Worm (Caenorhabditis elegans) whole organism, L1 larva: ENCODE data around the gene F53B2.5.
"Not testable (repeated sequence)": the region's sequence is repeated elsewhere in the genome, so short reads cannot be mapped to it uniquely, and the experiment has no call there.

Experiments
- C16A3.4 ChIP-seq: fragments of 150-350 bp; optimal IDR thresholded peaks from 2 replicates; lab custom pipeline; 2014; ENCODE audit warnings: missing biosample characterization, missing genetic modification characterization
- C34B4.2 ChIP-seq: sonication (generic microtip); optimal IDR thresholded peaks from 2 replicates; lab custom pipeline; 2017; ENCODE audit warnings: mild to moderate bottlenecking, missing genetic modification characterization, missing compliant biosample characterization
- ama-1 ChIP-seq: fragments of 150-350 bp; optimal IDR thresholded peaks from 2 replicates; lab custom pipeline; 2014
- ceh-90 ChIP-seq: sonication (generic microtip); optimal IDR thresholded peaks from 2 replicates; lab custom pipeline; 2016; ENCODE audit warnings: missing genetic modification characterization, missing compliant biosample characterization
- ces-1 ChIP-seq: fragments of 150-350 bp; optimal IDR thresholded peaks from 2 replicates; lab custom pipeline; 2014; ENCODE audit warnings: missing biosample characterization, missing genetic modification reagents, missing genetic modification characterization
- dpl-1 ChIP-seq, 3 experiments: fragments of 150-350 bp in 2 of 3; sonication (generic microtip) in 1 of 3; optimal IDR thresholded peaks; 2 replicates each; lab custom pipeline; 2014 to 2017; ENCODE audit warnings: missing biosample characterization in 3 of 3, missing genetic modification characterization in 3 of 3, missing genetic modification reagents in 3 of 3
- egl-13 ChIP-seq: sonication (generic microtip); optimal IDR thresholded peaks from 2 replicates; lab custom pipeline; 2016; ENCODE audit warnings: missing genotype, missing genetic modification reagents, missing genetic modification characterization, missing compliant biosample characterization
- egl-27 ChIP-seq, 2 experiments: fragments of 150-350 bp in 1 of 2; sonication (generic microtip); optimal IDR thresholded peaks; 3 replicates each; lab custom pipeline; 2017 to 2018; ENCODE audit warnings: missing biosample characterization in 2 of 2, missing genetic modification characterization in 2 of 2, missing genetic modification reagents in 2 of 2
- fkh-10 ChIP-seq: sonication (generic microtip); optimal IDR thresholded peaks from 2 replicates; lab custom pipeline; 2017; ENCODE audit warnings: missing biosample characterization, missing genetic modification reagents, missing genetic modification characterization
- fkh-4 ChIP-seq: sonication (generic microtip); optimal IDR thresholded peaks from 2 replicates; lab custom pipeline; 2016; ENCODE audit warnings: missing compliant biosample characterization, missing genetic modification characterization, borderline replicate concordance
- fkh-8 ChIP-seq: sonication (generic microtip); optimal IDR thresholded peaks from 2 replicates; lab custom pipeline; 2016; ENCODE audit warnings: mild to moderate bottlenecking, missing genetic modification characterization, missing compliant biosample characterization
- grh-1 ChIP-seq: fragments of 200-800 bp; sonication (Bioruptor generic); IDR thresholded peaks from 2 replicates; pipeline ENCODE4 v1.3.6; 2022; ENCODE audit warnings: missing genetic modification reagents, missing genetic modification characterization, missing compliant biosample characterization
- hlh-4 ChIP-seq: sonication (generic microtip); optimal IDR thresholded peaks from 2 replicates; lab custom pipeline; 2016; ENCODE audit warnings: mild to moderate bottlenecking, missing genetic modification characterization, missing compliant biosample characterization
- hpl-2 ChIP-seq: fragments of 150-350 bp; optimal IDR thresholded peaks from 2 replicates; lab custom pipeline; 2014; ENCODE audit warnings: missing biosample characterization, missing genetic modification reagents, missing genetic modification characterization
- lin-14 ChIP-seq: fragments of 200-800 bp; sonication (Bioruptor generic); optimal IDR thresholded peaks from 2 replicates; lab custom pipeline; 2018; ENCODE audit warnings: mild to moderate bottlenecking, missing genetic modification characterization, moderate library complexity, missing compliant biosample characterization
- lin-35 ChIP-seq, 2 experiments: fragments of 150-350 bp; optimal IDR thresholded peaks; 2 replicates each; lab custom pipeline; 2014; ENCODE audit warnings: missing biosample characterization in 2 of 2, missing genetic modification characterization in 2 of 2, missing genetic modification reagents in 2 of 2
- lin-39 ChIP-seq: fragments of 150-350 bp; optimal IDR thresholded peaks from 2 replicates; lab custom pipeline; 2014; ENCODE audit warnings: missing biosample characterization, missing genetic modification reagents, missing genetic modification characterization
- lir-3 ChIP-seq: sonication (generic microtip); optimal IDR thresholded peaks from 2 replicates; lab custom pipeline; 2016; ENCODE audit warnings: mild to moderate bottlenecking, missing genetic modification characterization, moderate library complexity, missing compliant biosample characterization; ENCODE audit not compliant: poor library complexity
- mdl-1 ChIP-seq, 2 experiments: fragments of 150-350 bp; optimal IDR thresholded peaks; 2 replicates each; lab custom pipeline; 2014 to 2017; ENCODE audit warnings: missing biosample characterization in 2 of 2, missing genetic modification characterization in 2 of 2, inconsistent platforms in 1 of 2
- mep-1 ChIP-seq: fragments of 150-350 bp; optimal IDR thresholded peaks from 2 replicates; lab custom pipeline; 2014; ENCODE audit warnings: missing biosample characterization, missing genetic modification characterization
- nhr-237 ChIP-seq: fragments of 150-350 bp; optimal IDR thresholded peaks from 2 replicates; lab custom pipeline; 2014; ENCODE audit warnings: missing biosample characterization, missing genetic modification characterization
- nhr-28 ChIP-seq: fragments of 150-350 bp; optimal IDR thresholded peaks from 2 replicates; lab custom pipeline; 2014; ENCODE audit warnings: missing biosample characterization, missing genetic modification characterization
- nhr-47 ChIP-seq: sonication (generic microtip); optimal IDR thresholded peaks from 2 replicates; lab custom pipeline; 2016; ENCODE audit warnings: mild to moderate bottlenecking, missing genetic modification characterization, moderate library complexity, missing compliant biosample characterization
- nhr-71 ChIP-seq: sonication (generic microtip); optimal IDR thresholded peaks from 2 replicates; lab custom pipeline; 2016; ENCODE audit warnings: mild to moderate bottlenecking, missing genetic modification characterization, moderate library complexity, missing compliant biosample characterization
- nhr-76 ChIP-seq: sonication (generic microtip); optimal IDR thresholded peaks from 2 replicates; lab custom pipeline; 2017; ENCODE audit warnings: missing biosample characterization, missing genetic modification characterization
- nhr-84 ChIP-seq: sonication (generic microtip); optimal IDR thresholded peaks from 2 replicates; lab custom pipeline; 2017; ENCODE audit warnings: missing biosample characterization, missing genetic modification characterization
- nhr-85 ChIP-seq: sonication (generic microtip); peaks from one replicate; lab custom pipeline; 2016; ENCODE audit warnings: missing genetic modification characterization, inconsistent platforms, missing compliant biosample characterization
- nhr-90 ChIP-seq: sonication (generic microtip); optimal IDR thresholded peaks from 2 replicates; lab custom pipeline; 2016; ENCODE audit warnings: mild to moderate bottlenecking, missing genetic modification characterization, missing compliant biosample characterization; ENCODE audit not compliant: poor library complexity
- snpc-4 ChIP-seq: fragments of 150-350 bp; optimal IDR thresholded peaks from 2 replicates; lab custom pipeline; 2014; ENCODE audit warnings: missing biosample characterization, missing genetic modification characterization
- snu-23 ChIP-seq: sonication (generic microtip); optimal IDR thresholded peaks from 2 replicates; lab custom pipeline; 2016; ENCODE audit warnings: missing genetic modification characterization, missing compliant biosample characterization
- sox-4 ChIP-seq: sonication (generic microtip); optimal IDR thresholded peaks from 2 replicates; lab custom pipeline; 2016; ENCODE audit warnings: missing genetic modification characterization, missing compliant biosample characterization
- sptf-1 ChIP-seq: fragments of 150-350 bp; optimal IDR thresholded peaks from 2 replicates; lab custom pipeline; 2014; ENCODE audit warnings: missing biosample characterization, missing genetic modification characterization
- sup-37 ChIP-seq: fragments of 200-800 bp; sonication (Bioruptor generic); optimal IDR thresholded peaks from 2 replicates; lab custom pipeline; 2018; ENCODE audit warnings: mild to moderate bottlenecking, missing genetic modification characterization, missing compliant biosample characterization
- swsn-7 ChIP-seq: sonication (generic microtip); optimal IDR thresholded peaks from 2 replicates; lab custom pipeline; 2016; ENCODE audit warnings: missing genetic modification characterization, missing compliant biosample characterization
- tbx-2 ChIP-seq: sonication (generic microtip); optimal IDR thresholded peaks from 2 replicates; lab custom pipeline; 2016; ENCODE audit warnings: missing genetic modification characterization, missing compliant biosample characterization
- tlp-1 ChIP-seq: fragments of 150-350 bp; optimal IDR thresholded peaks from 2 replicates; lab custom pipeline; 2014; ENCODE audit warnings: missing biosample characterization, missing genetic modification characterization
- unc-130 ChIP-seq: fragments of 150-350 bp; optimal IDR thresholded peaks from 2 replicates; lab custom pipeline; 2017; ENCODE audit warnings: missing biosample characterization, missing genetic modification characterization, inconsistent platforms
- unc-30 ChIP-seq: sonication (generic microtip); optimal IDR thresholded peaks from 2 replicates; lab custom pipeline; 2017; ENCODE audit warnings: missing biosample characterization, missing genetic modification characterization
- unc-62 ChIP-seq: fragments of 150-350 bp; optimal IDR thresholded peaks from 2 replicates; lab custom pipeline; 2014; ENCODE audit warnings: missing biosample characterization, missing genetic modification reagents, missing genetic modification characterization
- ztf-4 ChIP-seq: fragments of 150-350 bp; optimal IDR thresholded peaks from 2 replicates; lab custom pipeline; 2014; ENCODE audit warnings: missing biosample characterization, missing genetic modification characterization

The F53B2.5 gene

DNA sequence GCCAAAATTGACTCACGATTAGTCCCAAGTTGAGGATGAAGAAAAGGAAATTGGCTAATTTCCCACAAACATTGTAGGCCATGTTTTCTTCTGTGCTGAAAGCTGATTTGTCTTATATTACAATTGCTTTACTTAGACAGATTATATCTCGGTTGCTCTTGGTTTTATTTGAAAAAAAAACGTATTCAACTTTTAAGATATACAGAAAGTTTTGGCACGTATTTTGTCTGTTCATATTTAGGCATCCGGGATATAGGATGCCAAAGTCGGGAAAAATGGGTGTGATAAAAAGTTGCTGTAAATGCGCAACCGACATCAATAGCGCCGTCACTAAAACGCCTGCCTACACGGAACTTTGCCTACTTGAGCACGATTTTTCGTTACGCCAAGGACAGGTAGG is 10.8 kb downstream of the F53B2.5 start, which contains the start of gene tsp-4:
Gene tsp-4 (minus strand): TSS at position 101 of the 400 bp plus-strand sequence.
- no peak for TF ChIP-seq fkh-4
- TF ChIP-seq snpc-4 = no peak
- no peak for TF ChIP-seq lir-3
- TF ChIP-seq mep-1 (tag; lab: Kevin White, UChicago) = no peak
- no peak for TF ChIP-seq ztf-4 (tag; lab: Kevin White, UChicago)
- TF ChIP-seq ceh-90 (tag; lab: Kevin White, UChicago) = no peak
- TF ChIP-seq lin-35 (GFP tag; optimal IDR thresholded peaks at IDR 0.05; lab: Kevin White, UChicago) = no peak
- no peak for TF ChIP-seq lin-39
- no peak for TF ChIP-seq nhr-85
- TF ChIP-seq ama-1 (lab: Kevin White, UChicago) = no peak
- TF ChIP-seq tbx-2 (tag; lab: Kevin White, UChicago) = no peak
- TF ChIP-seq ces-1 (GFP tag; lab: Kevin White, UChicago) = no peak
- TF ChIP-seq nhr-28 = no peak
- no peak for TF ChIP-seq sox-4 (tag; lab: Kevin White, UChicago)
- no peak for TF ChIP-seq nhr-76 (tag; lab: Kevin White, UChicago)
- no peak for TF ChIP-seq nhr-84 (tag; lab: Kevin White, UChicago)
- no peak for TF ChIP-seq grh-1
- TF ChIP-seq unc-62 (GFP tag; lab: Kevin White, UChicago) = no peak

DNA sequence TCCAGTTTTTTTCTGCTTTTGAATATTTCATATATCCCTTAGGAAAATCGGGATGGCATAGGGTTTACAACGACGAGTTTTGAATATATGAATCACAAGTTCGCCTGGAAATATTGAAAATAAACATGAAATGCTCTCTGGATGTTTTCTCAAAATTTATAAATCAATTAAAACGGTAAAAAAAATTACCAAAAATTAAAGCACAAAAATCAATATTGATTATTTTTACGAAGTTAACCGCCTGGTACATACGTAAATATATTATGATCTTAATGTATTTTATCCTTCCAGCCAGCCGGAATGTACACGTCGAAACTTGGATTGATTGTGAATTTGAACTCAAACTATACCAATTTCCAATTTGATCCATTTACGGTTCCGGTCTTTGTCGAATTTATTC is 25.6 kb downstream of the F53B2.5 start, which contains the start of gene sru-17:
Gene sru-17 (plus strand): TSS at position 301 of the 400 bp plus-strand sequence.
- not testable (repeated sequence) for TF ChIP-seq tlp-1, unc-130, hlh-4 (tag; lab: Kevin White, UChicago)

- TF ChIP-seq unc-30 (tag; lab: Kevin White, UChicago) (no peak), C34B4.2 (tag; lab: Kevin White, UChicago) (no peak), nhr-90 (tag; lab: Kevin White, UChicago) (no peak), nhr-71 (tag; lab: Kevin White, UChicago) (no peak), lin-14 (GFP tag; lab: Kevin White, UChicago) (no peak), snu-23 (GFP tag; lab: Kevin White, UChicago) (no peak), egl-13 (tag; lab: Kevin White, UChicago) (no peak), nhr-47 (tag; lab: Kevin White, UChicago) (no peak), tlp-1 (tag; lab: Kevin White, UChicago) (no peak), hpl-2 (GFP tag; lab: Kevin White, UChicago) (no peak), egl-27 (tag; optimal IDR thresholded peaks at IDR 0.05; lab: Kevin White, UChicago) (no peak), swsn-7 (tag; lab: Kevin White, UChicago) (no peak), mdl-1 (tag; optimal IDR thresholded peaks at IDR 0.05; lab: Kevin White, UChicago) (no peak), dpl-1 (GFP tag; optimal IDR thresholded peaks at IDR 0.05; lab: Kevin White, UChicago) (no peak), nhr-237 (tag; lab: Kevin White, UChicago) (no peak)
Measured at ce11 chrIV:12501956-12502355, 29.0 kb downstream of the F53B2.5 start, which contains the start of gene sru-18. Gene sru-18, plus strand, starts transcription at chrIV:12502256.

DNA sequence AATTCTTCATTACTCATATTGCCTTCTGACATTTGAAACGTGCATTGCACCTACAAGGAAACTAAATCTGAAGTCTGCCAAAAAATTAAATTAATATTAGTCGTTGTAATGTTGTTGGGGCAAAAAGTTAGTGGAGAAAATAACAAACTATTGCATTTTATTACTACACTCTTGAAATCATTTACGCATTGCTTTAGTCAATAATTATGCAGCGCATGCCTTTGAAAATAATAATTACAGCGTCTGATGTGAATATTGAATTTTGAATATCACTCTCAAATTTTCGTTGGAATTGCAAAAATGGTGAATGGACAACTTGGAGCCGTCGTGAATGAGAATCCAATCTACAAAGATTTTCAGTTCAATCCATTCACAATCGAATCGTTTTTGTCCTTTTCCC is 32.7 kb downstream of the F53B2.5 start, which contains the start of gene sru-19:
Gene sru-19 (plus strand): TSS at position 301 of the 400 bp plus-strand sequence.
- TF ChIP-seq nhr-47 (tag; lab: Kevin White, UChicago) = no peak
- TF ChIP-seq sox-4 (tag; lab: Kevin White, UChicago) = no peak
- TF ChIP-seq lin-14 (GFP tag; lab: Kevin White, UChicago) = no peak
- no peak for TF ChIP-seq grh-1
- TF ChIP-seq C16A3.4 (tag; lab: Kevin White, UChicago) = no peak
- no peak for TF ChIP-seq sup-37 (GFP tag; lab: Kevin White, UChicago)
- no peak for TF ChIP-seq egl-27 (tag; optimal IDR thresholded peaks at IDR 0.05; lab: Kevin White, UChicago)
- no peak for TF ChIP-seq swsn-7 (tag; lab: Kevin White, UChicago)
- no peak for TF ChIP-seq sptf-1 (tag; lab: Kevin White, UChicago)
- no peak for TF ChIP-seq fkh-10 (GFP tag; lab: Kevin White, UChicago)
- no peak for TF ChIP-seq nhr-71 (tag; lab: Kevin White, UChicago)
- no peak for TF ChIP-seq lin-39
- no peak for TF ChIP-seq nhr-84 (tag; lab: Kevin White, UChicago)
- TF ChIP-seq dpl-1 (GFP tag; optimal IDR thresholded peaks at IDR 0.05; lab: Kevin White, UChicago) = no peak
- TF ChIP-seq fkh-8 (tag; lab: Kevin White, UChicago) = no peak
